Fruit fly (Drosophila melanogaster) whole organism, embryonic: ENCODE measurements around the gene CG4653.

Experiments
- Atf3 ChIP-seq: fragments of 200-800 bp; sonication (Bioruptor generic); optimal IDR thresholded peaks from 3 replicates; lab custom pipeline; 2016; ENCODE audit warnings: missing biosample characterization, missing genetic modification characterization
- BtbVII ChIP-seq: fragments of 200-800 bp; sonication (Bioruptor generic); optimal IDR thresholded peaks from 3 replicates; lab custom pipeline; 2017; ENCODE audit warnings: missing biosample characterization, mild to moderate bottlenecking, missing genetic modification characterization
- CG10274 ChIP-seq: fragments of 200-800 bp; sonication (Bioruptor generic); optimal IDR thresholded peaks from 3 replicates; lab custom pipeline; 2017; ENCODE audit warnings: missing biosample characterization, mild to moderate bottlenecking, missing genetic modification characterization
- CG11398 ChIP-seq: fragments of 200-800 bp; sonication (Bioruptor generic); optimal IDR thresholded peaks from 2 replicates; lab custom pipeline; 2016; ENCODE audit warnings: missing biosample characterization, missing genetic modification characterization
- CG12219 ChIP-seq: fragments of 200-800 bp; sonication (Bioruptor generic); optimal IDR thresholded peaks from 3 replicates; lab custom pipeline; 2018; ENCODE audit warnings: missing biosample characterization, mild to moderate bottlenecking, missing genetic modification characterization
- CG15514 ChIP-seq: fragments of 200-800 bp; sonication (Bioruptor generic); optimal IDR thresholded peaks from 3 replicates; lab custom pipeline; 2017; ENCODE audit warnings: missing biosample characterization, missing genetic modification characterization, mild to moderate bottlenecking, moderate library complexity, missing genetic modification reagents
- CG17802 ChIP-seq: fragments of 200-800 bp; sonication (Bioruptor generic); optimal IDR thresholded peaks from 2 replicates; lab custom pipeline; 2018; ENCODE audit warnings: missing biosample characterization, mild to moderate bottlenecking, missing genetic modification characterization, moderate library complexity
- CG18599 ChIP-seq: fragments of 200-800 bp; sonication (Bioruptor generic); optimal IDR thresholded peaks from 3 replicates; lab custom pipeline; 2017; ENCODE audit warnings: missing biosample characterization, missing genetic modification characterization, mild to moderate bottlenecking, moderate library complexity, missing genetic modification reagents
- CG2116 ChIP-seq: fragments of 200-800 bp; sonication (Bioruptor generic); optimal IDR thresholded peaks from 3 replicates; lab custom pipeline; 2018; ENCODE audit warnings: missing biosample characterization, mild to moderate bottlenecking, missing genetic modification characterization
- CG2712 ChIP-seq: fragments of 200-800 bp; optimal IDR thresholded peaks from 3 replicates; lab custom pipeline; 2019; ENCODE audit warnings: missing biosample characterization, mild to moderate bottlenecking, missing genetic modification characterization, moderate library complexity
- CG31224 ChIP-seq: fragments of 200-800 bp; sonication (Bioruptor generic); IDR thresholded peaks from 2 replicates; pipeline ENCODE4 v1.3.6; 2022; ENCODE audit warnings: missing biosample characterization, missing genetic modification characterization
- CG31441 ChIP-seq: fragments of 200-800 bp; sonication (Bioruptor generic); IDR thresholded peaks from 2 replicates; pipeline ENCODE4 v1.3.6; 2022; ENCODE audit warnings: missing biosample characterization, missing genetic modification characterization
- CG34376 ChIP-seq: fragments of 200-800 bp; sonication (Bioruptor generic); optimal IDR thresholded peaks from 2 replicates; lab custom pipeline; 2018; ENCODE audit warnings: missing biosample characterization, mild to moderate bottlenecking, missing genetic modification characterization
- CG3838 ChIP-seq: fragments of 200-800 bp; sonication (Bioruptor generic); optimal IDR thresholded peaks from 3 replicates; lab custom pipeline; 2016; ENCODE audit warnings: missing biosample characterization, missing genetic modification characterization
- CG4282 ChIP-seq: fragments of 200-800 bp; sonication (Bioruptor generic); optimal IDR thresholded peaks from 2 replicates; lab custom pipeline; 2016; ENCODE audit warnings: missing biosample characterization, missing genetic modification characterization
- CG4617 ChIP-seq: fragments of 200-800 bp; sonication (Bioruptor generic); optimal IDR thresholded peaks from 3 replicates; lab custom pipeline; 2016; ENCODE audit warnings: missing biosample characterization, missing genetic modification characterization, borderline replicate concordance
- CG4707 ChIP-seq: fragments of 200-800 bp; sonication (Bioruptor generic); optimal IDR thresholded peaks from 2 replicates; lab custom pipeline; 2018; ENCODE audit warnings: missing biosample characterization, mild to moderate bottlenecking, missing genetic modification characterization, moderate library complexity
- CG6254 ChIP-seq: fragments of 200-800 bp; sonication (Bioruptor generic); optimal IDR thresholded peaks from 3 replicates; lab custom pipeline; 2017; ENCODE audit warnings: mild to moderate bottlenecking, missing biosample characterization, missing genetic modification reagents, missing genetic modification characterization
- CG6272 ChIP-seq: fragments of 200-800 bp; sonication (Bioruptor generic); IDR thresholded peaks from 2 replicates; pipeline ENCODE4 v1.3.6; 2022; ENCODE audit warnings: missing biosample characterization, missing genetic modification characterization
- CG6854 ChIP-seq: fragments of 200-800 bp; sonication (Bioruptor generic); optimal IDR thresholded peaks from 3 replicates; lab custom pipeline; 2017; ENCODE audit warnings: missing biosample characterization, mild to moderate bottlenecking, missing genetic modification characterization
- CG7372 ChIP-seq: fragments of 200-800 bp; sonication (Bioruptor generic); IDR thresholded peaks from 2 replicates; pipeline ENCODE4 v1.3.6; 2022; ENCODE audit warnings: missing biosample characterization, missing genetic modification characterization
- CG7987 ChIP-seq: fragments of 200-800 bp; sonication (Bioruptor generic); optimal IDR thresholded peaks from 2 replicates; lab custom pipeline; 2018; ENCODE audit warnings: missing biosample characterization, mild to moderate bottlenecking, missing genetic modification characterization, moderate library complexity
- CG8478 ChIP-seq: fragments of >200 bp; optimal IDR thresholded peaks from 2 replicates; lab custom pipeline; 2018
- CG9817 ChIP-seq: fragments of 200-800 bp; sonication (Bioruptor generic); optimal IDR thresholded peaks from 2 replicates; lab custom pipeline; 2018; ENCODE audit warnings: missing biosample characterization, mild to moderate bottlenecking, missing genetic modification characterization, moderate library complexity
- Dip3 ChIP-seq: fragments of 200-800 bp; sonication (Bioruptor generic); optimal IDR thresholded peaks from 3 replicates; lab custom pipeline; 2016; ENCODE audit warnings: missing biosample characterization, missing genetic modification characterization
- Dref ChIP-seq: fragments of 200-800 bp; sonication (Bioruptor generic); IDR thresholded peaks from 2 replicates; pipeline ENCODE4 v1.3.6; 2022; ENCODE audit warnings: missing biosample characterization, missing genetic modification characterization
- Elba2 ChIP-seq: fragments of 200-800 bp; sonication (Bioruptor generic); optimal IDR thresholded peaks from 3 replicates; lab custom pipeline; 2016; ENCODE audit warnings: missing biosample characterization, missing genetic modification characterization
- HHEX ChIP-seq: fragments of 200-800 bp; sonication (Bioruptor generic); optimal IDR thresholded peaks from 3 replicates; lab custom pipeline; 2017; ENCODE audit warnings: missing biosample characterization, mild to moderate bottlenecking, missing genetic modification characterization, missing genetic modification reagents
- HLHmδ ChIP-seq: fragments of 200-800 bp; sonication (Bioruptor generic); optimal IDR thresholded peaks from 2 replicates; lab custom pipeline; 2018; ENCODE audit warnings: missing biosample characterization, mild to moderate bottlenecking, missing genetic modification characterization, moderate library complexity
- Hey ChIP-seq: fragments of 200-800 bp; sonication (Bioruptor generic); optimal IDR thresholded peaks from 3 replicates; lab custom pipeline; 2018; ENCODE audit warnings: missing biosample characterization, mild to moderate bottlenecking, missing genetic modification characterization
- Med ChIP-seq: fragments of 200-800 bp; sonication (Bioruptor generic); peaks from one replicate; lab custom pipeline; 2016; ENCODE audit warnings: missing biosample characterization, missing genetic modification characterization, mild to moderate bottlenecking, inconsistent platforms, moderate library complexity
- Nf-YB ChIP-seq: fragments of 200-800 bp; sonication (Bioruptor generic); optimal IDR thresholded peaks from 3 replicates; lab custom pipeline; 2019; ENCODE audit warnings: missing biosample characterization, mild to moderate bottlenecking, missing genetic modification characterization, moderate library complexity
- Opbp ChIP-seq: fragments of 200-800 bp; sonication (Bioruptor generic); IDR thresholded peaks from 3 replicates; pipeline ENCODE4 v1.3.6; 2022; ENCODE audit warnings: missing biosample characterization, missing genetic modification characterization; ENCODE audit not compliant: partially characterized antibody
- Xbp1 ChIP-seq: fragments of 200-800 bp; sonication (Bioruptor generic); optimal IDR thresholded peaks from 3 replicates; lab custom pipeline; 2016; ENCODE audit warnings: missing biosample characterization, mild to moderate bottlenecking, missing genetic modification characterization
- abd-A ChIP-seq: fragments of 200-800 bp; sonication (Bioruptor generic); optimal IDR thresholded peaks from 3 replicates; lab custom pipeline; 2019; ENCODE audit warnings: missing biosample characterization, mild to moderate bottlenecking, missing genetic modification characterization, moderate library complexity
- al ChIP-seq: fragments of 200-800 bp; sonication (Bioruptor generic); IDR thresholded peaks from 2 replicates; pipeline ENCODE4 v1.3.6; 2022; ENCODE audit warnings: missing biosample characterization, missing genetic modification characterization
- caup ChIP-seq: fragments of 200-800 bp; sonication (Bioruptor generic); optimal IDR thresholded peaks from 3 replicates; lab custom pipeline; 2017; ENCODE audit warnings: missing biosample characterization, mild to moderate bottlenecking, missing genetic modification characterization, moderate library complexity; ENCODE audit not compliant: severe bottlenecking
- danr ChIP-seq: fragments of 200-800 bp; sonication (Bioruptor generic); IDR thresholded peaks from 2 replicates; pipeline ENCODE4 v1.3.6; 2022; ENCODE audit warnings: missing biosample characterization, missing genetic modification characterization
- fu2 ChIP-seq: fragments of 200-800 bp; sonication (Bioruptor generic); optimal IDR thresholded peaks from 2 replicates; lab custom pipeline; 2016; ENCODE audit warnings: missing biosample characterization, missing genetic modification characterization
- gce ChIP-seq: fragments of 200-800 bp; sonication (Bioruptor generic); IDR thresholded peaks from 3 replicates; pipeline ENCODE4 v1.3.6; 2022; ENCODE audit warnings: missing biosample characterization, missing genetic modification characterization
- gro ChIP-seq: fragments of 200-800 bp; sonication (Bioruptor generic); optimal IDR thresholded peaks from 2 replicates; lab custom pipeline; 2016; ENCODE audit warnings: missing biosample characterization, missing genetic modification characterization
- jumu ChIP-seq: fragments of 200-800 bp; sonication (Bioruptor generic); optimal IDR thresholded peaks from 3 replicates; lab custom pipeline; 2016; ENCODE audit warnings: missing biosample characterization, missing genetic modification characterization
- odd ChIP-seq: fragments of 200-800 bp; sonication (Bioruptor generic); optimal IDR thresholded peaks from 2 replicates; lab custom pipeline; 2017; ENCODE audit warnings: missing biosample characterization, mild to moderate bottlenecking, missing genetic modification characterization
- org-1 ChIP-seq: fragments of 200-800 bp; sonication (Bioruptor generic); optimal IDR thresholded peaks from 2 replicates; lab custom pipeline; 2017; ENCODE audit warnings: missing biosample characterization, missing genetic modification characterization
- scrt ChIP-seq: fragments of 200-800 bp; sonication (Bioruptor generic); optimal IDR thresholded peaks from 2 replicates; lab custom pipeline; 2018; ENCODE audit warnings: missing biosample characterization, mild to moderate bottlenecking, missing genetic modification characterization, moderate library complexity
- seq ChIP-seq: fragments of 200-800 bp; sonication (Bioruptor generic); IDR thresholded peaks from 2 replicates; pipeline ENCODE4 v1.3.6; 2022; ENCODE audit warnings: missing biosample characterization, missing genetic modification characterization
- sug ChIP-seq: fragments of 200-800 bp; optimal IDR thresholded peaks from 2 replicates; lab custom pipeline; 2019; ENCODE audit warnings: missing biosample characterization, mild to moderate bottlenecking, missing genetic modification characterization, moderate library complexity
- tgo ChIP-seq: fragments of 200-800 bp; sonication (Bioruptor generic); IDR thresholded peaks from 3 replicates; pipeline ENCODE4 v1.3.6; 2022; ENCODE audit warnings: missing biosample characterization, missing genetic modification characterization
- tx ChIP-seq: fragments of 200-800 bp; sonication (Bioruptor generic); optimal IDR thresholded peaks from 2 replicates; lab custom pipeline; 2016; ENCODE audit warnings: missing biosample characterization, missing genetic modification characterization

The CG4653 gene

DNA sequence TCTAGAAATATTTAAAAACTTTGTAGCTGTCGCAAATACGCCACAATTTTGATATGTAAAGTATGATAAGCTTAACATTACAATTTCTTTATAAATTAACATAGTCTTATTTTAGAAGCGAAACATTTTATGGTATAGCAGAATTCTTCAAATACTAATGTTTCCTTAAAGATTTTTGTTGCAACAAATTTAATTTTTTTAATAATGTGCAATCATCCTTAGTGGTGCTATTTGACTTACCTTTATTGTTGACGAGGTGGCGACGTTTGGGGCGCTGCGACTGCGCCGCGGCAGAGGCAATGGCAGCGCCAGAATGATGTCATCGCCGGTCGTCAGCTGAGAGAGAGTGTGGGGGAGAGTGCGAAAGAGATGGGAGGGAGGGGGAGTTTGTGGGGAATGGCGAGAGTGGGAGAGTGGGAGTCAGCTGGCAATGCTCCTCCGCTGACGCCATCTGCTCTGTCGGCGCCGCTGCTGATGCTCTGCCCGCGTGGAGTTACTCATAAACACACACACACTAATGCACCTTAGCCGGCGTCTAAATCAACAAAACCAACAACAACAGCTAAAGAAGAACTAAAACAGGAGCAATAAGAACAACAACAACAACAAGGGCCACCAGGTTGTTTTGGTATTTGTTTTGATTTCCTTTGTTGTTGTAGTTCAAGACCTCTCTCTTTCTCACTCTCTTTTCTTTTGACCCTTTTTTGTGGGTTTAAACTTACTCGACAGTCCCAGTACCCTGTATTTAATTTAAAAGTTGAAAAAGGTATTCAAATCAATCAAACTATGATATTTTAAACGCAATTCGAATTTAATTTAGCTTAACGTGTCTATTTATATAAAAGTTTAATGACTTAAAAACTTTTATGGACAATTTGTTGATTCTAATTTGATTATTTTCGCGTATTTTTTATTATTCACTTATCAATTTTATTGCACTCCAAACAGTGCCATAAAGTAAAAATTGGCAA is 19.6 kb downstream of the CG4653 start (continued):
- TF ChIP-seq CG6272 (GFP tag; lab: Robert Waterston, UW) (no peak), seq (GFP tag; lab: Robert Waterston, UW) (peak; percentile 78), Hey (no peak), CG18599 (GFP tag; lab: Kevin White, UChicago) (peak; percentile 75), Nf-YB (GFP tag; lab: Kevin White, UChicago) (peak; percentile 66), CG9817 (tag; lab: Kevin White, UChicago) (peak; percentile 69), Elba2 (GFP tag; lab: Kevin White, UChicago) (no peak), CG15514 (peak; percentile 20), BtbVII (GFP tag; lab: Kevin White, UChicago) (peak; percentile 64), danr (GFP tag; lab: Robert Waterston, UW) (no peak), CG7372 (GFP tag; lab: Robert Waterston, UW) (no peak), odd (GFP tag; lab: Kevin White, UChicago) (peak; percentile 44), jumu (GFP tag; lab: Kevin White, UChicago) (no peak), tx (GFP tag; lab: Kevin White, UChicago) (peak; percentile 9), gce (GFP tag; lab: Robert Waterston, UW) (no peak), CG11398 (GFP tag; lab: Kevin White, UChicago) (no peak), gro (GFP tag; lab: Kevin White, UChicago) (no peak), Atf3 (GFP tag; lab: Kevin White, UChicago) (peak; percentile 27), CG34376 (GFP tag; lab: Kevin White, UChicago) (no peak), tgo (peak; percentile 69), CG10274 (GFP tag; lab: Kevin White, UChicago) (no peak), CG4707 (GFP tag; lab: Kevin White, UChicago) (peak; percentile 54), Dref (no peak), Dip3 (GFP tag; lab: Kevin White, UChicago) (no peak), org-1 (GFP tag; lab: Kevin White, UChicago) (peak; percentile 84), sug (tag; lab: Kevin White, UChicago) (peak; percentile 47), CG2712 (tag; lab: Kevin White, UChicago) (peak; percentile 76), Med (GFP tag; lab: Kevin White, UChicago) (peak; percentile 77), CG12219 (GFP tag; lab: Kevin White, UChicago) (peak; percentile 69), CG2116 (GFP tag; lab: Kevin White, UChicago) (peak; percentile 26), Opbp (GFP tag; lab: Robert Waterston, UW) (no peak), caup (peak; percentile 28), HLHmδ (GFP tag; lab: Kevin White, UChicago) (no peak), CG31441 (GFP tag; lab: Robert Waterston, UW) (peak; percentile 83), CG7987 (GFP tag; lab: Kevin White, UChicago) (no peak), CG3838 (no peak), al (peak; percentile 57; the same call in 1 of the 2 replicates), scrt (GFP tag; lab: Kevin White, UChicago) (peak; percentile 24), Xbp1 (GFP tag; lab: Kevin White, UChicago) (peak; percentile 73), fu2 (GFP tag; lab: Kevin White, UChicago) (peak; percentile 3), HHEX (GFP tag; lab: Kevin White, UChicago) (peak; percentile 64), CG17802 (tag; lab: Kevin White, UChicago) (no peak), CG4617 (no peak), CG6254 (GFP tag; lab: Kevin White, UChicago) (no peak), CG4282 (no peak), CG8478 (lab: Kevin White, UChicago) (no peak), abd-A (tag; lab: Kevin White, UChicago) (no peak), CG6854 (peak; percentile 30), CG31224 (GFP tag; lab: Robert Waterston, UW) (peak; percentile 35)
